Worm (Caenorhabditis elegans) whole organism, young adult: ENCODE results near the gene F12A10.8.
A peak's percentile ranks its signal among the peaks of the same experiment; 100 is the strongest.

Experiments used
- C17E4.6 ChIP-seq: fragments of 200-800 bp; sonication (Bioruptor generic); IDR thresholded peaks from 2 replicates; pipeline ENCODE4 v1.3.6; 2022; ENCODE audit warnings: missing genetic modification reagents, missing genetic modification characterization, missing compliant biosample characterization
- F10E7.11 ChIP-seq: sonication (generic microtip); optimal IDR thresholded peaks from 2 replicates; lab custom pipeline; 2017; ENCODE audit warnings: mild to moderate bottlenecking, missing genetic modification characterization, moderate library complexity, missing compliant biosample characterization
- F23B12.7 ChIP-seq: sonication (generic microtip); optimal IDR thresholded peaks from 2 replicates; lab custom pipeline; 2017; ENCODE audit warnings: missing genetic modification characterization, mild to moderate bottlenecking, missing compliant biosample characterization, antibody characterized with exemption, moderate library complexity; ENCODE audit not compliant: insufficient read depth
- F33H1.4 ChIP-seq: fragments of 200-800 bp; sonication (Bioruptor generic); IDR thresholded peaks from 2 replicates; pipeline ENCODE4 v1.3.6; 2022; ENCODE audit warnings: missing genetic modification reagents, missing genetic modification characterization, missing compliant biosample characterization
- F37B4.10 ChIP-seq: fragments of 200-800 bp; sonication (Bioruptor generic); IDR thresholded peaks from 2 replicates; pipeline ENCODE4 v1.3.6; 2022; ENCODE audit warnings: missing genetic modification characterization, missing compliant biosample characterization
- F52B5.7 ChIP-seq: sonication (generic microtip); optimal IDR thresholded peaks from 2 replicates; lab custom pipeline; 2016; ENCODE audit warnings: mild to moderate bottlenecking, missing genetic modification characterization, missing compliant biosample characterization
- Y79H2A.3 ChIP-seq: fragments of 200-800 bp; sonication (Bioruptor generic); conservative IDR thresholded peaks from 2 replicates; pipeline ENCODE4 v1.3.6; 2022; ENCODE audit warnings: missing genetic modification reagents, missing genetic modification characterization, missing compliant biosample characterization
- ZK185.1 ChIP-seq: sonication (generic microtip); optimal IDR thresholded peaks from 2 replicates; lab custom pipeline; 2016; ENCODE audit warnings: mild to moderate bottlenecking, missing genetic modification characterization, missing compliant biosample characterization; ENCODE audit not compliant: poor library complexity, severe bottlenecking
- akir-1 ChIP-seq: fragments of 200-800 bp; sonication (Bioruptor generic); optimal IDR thresholded peaks from 2 replicates; lab custom pipeline; 2018; ENCODE audit warnings: mild to moderate bottlenecking, missing genetic modification characterization, moderate library complexity, missing compliant biosample characterization
- ama-1 ChIP-seq, 3 experiments: fragments of 150-350 bp in 1 of 3; sonication (generic microtip) in 2 of 3; optimal IDR thresholded peaks; 2 replicates each; lab custom pipeline; 2014 to 2018; ENCODE audit warnings: missing biosample characterization in 2 of 3, missing genetic modification characterization in 2 of 3, missing genetic modification reagents in 2 of 3
- aptf-3 ChIP-seq: fragments of 200-800 bp; sonication (Bioruptor generic); IDR thresholded peaks from 2 replicates; pipeline ENCODE4 v1.3.6; 2022; ENCODE audit warnings: missing genetic modification characterization, missing compliant biosample characterization
- athp-1 ChIP-seq: sonication (generic microtip); optimal IDR thresholded peaks from 2 replicates; lab custom pipeline; 2017; ENCODE audit warnings: mild to moderate bottlenecking, missing genetic modification characterization, missing compliant biosample characterization
- bed-1 ChIP-seq: fragments of 200-800 bp; sonication (Bioruptor generic); IDR thresholded peaks from 2 replicates; pipeline ENCODE4 v1.3.6; 2022; ENCODE audit warnings: missing genetic modification reagents, missing genetic modification characterization, missing compliant biosample characterization
- ceh-91 ChIP-seq: fragments of 200-800 bp; sonication (Bioruptor generic); IDR thresholded peaks from 2 replicates; pipeline ENCODE4 v1.3.6; 2022; ENCODE audit warnings: missing genetic modification reagents, missing genetic modification characterization, missing compliant biosample characterization
- chd-7 ChIP-seq: sonication (generic microtip); optimal IDR thresholded peaks from 2 replicates; lab custom pipeline; 2016; ENCODE audit warnings: mild to moderate bottlenecking, missing genetic modification characterization, moderate library complexity, missing compliant biosample characterization
- dox-1 ChIP-seq: fragments of 200-800 bp; sonication (Bioruptor generic); IDR thresholded peaks from 2 replicates; pipeline ENCODE4 v1.3.6; 2022; ENCODE audit warnings: missing genetic modification reagents, missing genetic modification characterization, missing compliant biosample characterization
- dpff-1 ChIP-seq: sonication (generic microtip); optimal IDR thresholded peaks from 2 replicates; lab custom pipeline; 2017; ENCODE audit warnings: mild to moderate bottlenecking, missing genetic modification characterization, missing compliant biosample characterization
- dpl-1 ChIP-seq: fragments of 150-350 bp; optimal IDR thresholded peaks from 2 replicates; lab custom pipeline; 2014; ENCODE audit warnings: missing biosample characterization, missing genetic modification reagents, missing genetic modification characterization
- egl-18 ChIP-seq: fragments of 200-800 bp; sonication (Bioruptor generic); IDR thresholded peaks from 2 replicates; pipeline ENCODE4 v1.3.6; 2022; ENCODE audit warnings: missing genetic modification reagents, missing genetic modification characterization, missing compliant biosample characterization
- egl-44 ChIP-seq: fragments of 200-800 bp; sonication (Bioruptor generic); IDR thresholded peaks from 2 replicates; pipeline ENCODE4 v1.3.6; 2022; ENCODE audit warnings: missing genetic modification reagents, missing genetic modification characterization, missing compliant biosample characterization
- egrh-3 ChIP-seq: fragments of 200-800 bp; sonication (Bioruptor generic); IDR thresholded peaks from 2 replicates; pipeline ENCODE4 v1.3.6; 2022; ENCODE audit warnings: missing genetic modification reagents, missing genetic modification characterization, missing compliant biosample characterization
- him-1 ChIP-seq: sonication (generic microtip); optimal IDR thresholded peaks from 2 replicates; lab custom pipeline; 2016; ENCODE audit warnings: missing genotype, missing genetic modification reagents, missing genetic modification characterization, missing compliant biosample characterization
- hlh-26 ChIP-seq: fragments of 200-800 bp; sonication (Bioruptor generic); conservative IDR thresholded peaks from 2 replicates; pipeline ENCODE4 v1.3.6; 2022; ENCODE audit warnings: missing genetic modification reagents, missing genetic modification characterization, missing compliant biosample characterization
- hmg-1.2 ChIP-seq: fragments of 200-800 bp; sonication (Bioruptor generic); IDR thresholded peaks from 2 replicates; pipeline ENCODE4 v1.3.6; 2022; ENCODE audit warnings: missing genetic modification reagents, missing genetic modification characterization, missing compliant biosample characterization
- hrde-1 ChIP-seq: sonication (generic microtip); optimal IDR thresholded peaks from 2 replicates; lab custom pipeline; 2016; ENCODE audit warnings: missing genetic modification characterization, mild to moderate bottlenecking, missing compliant biosample characterization, moderate library complexity, missing genotype, missing genetic modification reagents, borderline replicate concordance
- let-607 ChIP-seq, 2 experiments: fragments of 200-800 bp in 1 of 2; sonication (Bioruptor generic) in 1 of 2; sonication (generic microtip) in 1 of 2; optimal IDR thresholded peaks; 2 replicates each; lab custom pipeline; 2016 to 2018; ENCODE audit warnings: mild to moderate bottlenecking in 2 of 2, missing compliant biosample characterization in 2 of 2, missing genetic modification characterization in 2 of 2, moderate library complexity in 2 of 2, missing genotype in 1 of 2
- lsl-1 ChIP-seq: fragments of 200-800 bp; sonication (Bioruptor generic); optimal IDR thresholded peaks from 2 replicates; lab custom pipeline; 2018; ENCODE audit warnings: mild to moderate bottlenecking, missing genetic modification characterization, moderate library complexity, missing compliant biosample characterization
- lsy-27 ChIP-seq: sonication (generic microtip); optimal IDR thresholded peaks from 2 replicates; lab custom pipeline; 2017; ENCODE audit warnings: missing genetic modification characterization, mild to moderate bottlenecking, missing compliant biosample characterization, antibody characterized with exemption, missing genotype, borderline replicate concordance; ENCODE audit not compliant: insufficient read depth
- madf-3 ChIP-seq: fragments of 200-800 bp; sonication (Bioruptor generic); IDR thresholded peaks from 2 replicates; pipeline ENCODE4 v1.3.6; 2022; ENCODE audit warnings: missing genetic modification reagents, missing genetic modification characterization, missing compliant biosample characterization
- madf-8 ChIP-seq: fragments of 200-800 bp; sonication (Bioruptor generic); conservative IDR thresholded peaks from 2 replicates; pipeline ENCODE4 v1.3.6; 2022; ENCODE audit warnings: missing genetic modification reagents, missing genetic modification characterization, missing compliant biosample characterization
- mxl-1 ChIP-seq: sonication (generic microtip); optimal IDR thresholded peaks from 2 replicates; lab custom pipeline; 2016; ENCODE audit warnings: missing genetic modification characterization, missing compliant biosample characterization
- nfya-2 ChIP-seq: fragments of 200-800 bp; sonication (Bioruptor generic); IDR thresholded peaks from 2 replicates; pipeline ENCODE4 v1.3.6; 2022; ENCODE audit warnings: missing genetic modification reagents, missing genetic modification characterization, missing compliant biosample characterization
- nfyb-1 ChIP-seq: fragments of 200-800 bp; sonication (Bioruptor generic); IDR thresholded peaks from 2 replicates; pipeline ENCODE4 v1.3.6; 2022; ENCODE audit warnings: missing genetic modification reagents, missing genetic modification characterization, missing compliant biosample characterization
- nhr-80 ChIP-seq: sonication (generic microtip); optimal IDR thresholded peaks from 2 replicates; lab custom pipeline; 2016; ENCODE audit warnings: missing genetic modification characterization, missing compliant biosample characterization
- pbrm-1 ChIP-seq: fragments of 200-800 bp; sonication (Bioruptor generic); IDR thresholded peaks from 2 replicates; pipeline ENCODE4 v1.3.6; 2022; ENCODE audit warnings: missing genetic modification reagents, missing genetic modification characterization, missing compliant biosample characterization
- pha-4 ChIP-seq: fragments of 150-350 bp; sonication (generic microtip); optimal IDR thresholded peaks from 2 replicates; lab custom pipeline; 2014; ENCODE audit warnings: missing biosample characterization, missing genetic modification reagents, missing genetic modification characterization
- repo-1 ChIP-seq: sonication (generic microtip); optimal IDR thresholded peaks from 2 replicates; lab custom pipeline; 2017; ENCODE audit warnings: mild to moderate bottlenecking, missing genetic modification characterization, missing compliant biosample characterization
- rpc-1 ChIP-seq, 2 experiments: fragments of 150-350 bp in 1 of 2; sonication (generic microtip) in 1 of 2; optimal IDR thresholded peaks; 2 replicates each; lab custom pipeline; 2014 to 2018; ENCODE audit warnings: missing biosample characterization in 1 of 2, missing genetic modification characterization in 1 of 2, missing genetic modification reagents in 1 of 2, missing genotype in 1 of 2
- snpc-1.3 ChIP-seq: sonication (generic microtip); optimal IDR thresholded peaks from 2 replicates; lab custom pipeline; 2017; ENCODE audit warnings: missing genetic modification characterization, mild to moderate bottlenecking, missing compliant biosample characterization, antibody characterized with exemption, moderate library complexity, missing genotype, missing genetic modification reagents; ENCODE audit not compliant: insufficient read depth
- snpc-4 ChIP-seq, 5 experiments: fragments of 150-350 bp in 1 of 5; sonication (generic microtip) in 4 of 5; optimal IDR thresholded peaks; 2 replicates each; lab custom pipeline; 2014 to 2018; ENCODE audit warnings: missing genetic modification characterization in 5 of 5, missing biosample characterization in 3 of 5, antibody characterized with exemption in 2 of 5, mild to moderate bottlenecking in 2 of 5, missing compliant biosample characterization in 2 of 5, missing genotype in 2 of 5, moderate library complexity in 2 of 5, missing genetic modification reagents in 1 of 5
- tbx-9 ChIP-seq: sonication (generic microtip); optimal IDR thresholded peaks from 2 replicates; lab custom pipeline; 2016; ENCODE audit warnings: borderline replicate concordance, missing genetic modification characterization, inconsistent platforms, missing compliant biosample characterization
- unc-130 ChIP-seq: sonication (generic microtip); optimal IDR thresholded peaks from 2 replicates; lab custom pipeline; 2016; ENCODE audit warnings: missing genetic modification reagents, missing genetic modification characterization, missing compliant biosample characterization
- xnd-1 ChIP-seq: sonication (generic microtip); optimal IDR thresholded peaks from 2 replicates; lab custom pipeline; 2016; ENCODE audit warnings: missing genotype, missing genetic modification reagents, missing genetic modification characterization, missing compliant biosample characterization
- zim-3 ChIP-seq: sonication (generic microtip); optimal IDR thresholded peaks from 2 replicates; lab custom pipeline; 2017; ENCODE audit warnings: mild to moderate bottlenecking, missing genetic modification characterization, moderate library complexity, missing compliant biosample characterization
- ztf-25 ChIP-seq: fragments of 200-800 bp; sonication (Bioruptor generic); IDR thresholded peaks from 2 replicates; pipeline ENCODE4 v1.3.6; 2022; ENCODE audit warnings: missing genetic modification reagents, missing genetic modification characterization, missing compliant biosample characterization
- ztf-26 ChIP-seq: sonication (generic microtip); optimal IDR thresholded peaks from 2 replicates; lab custom pipeline; 2017; ENCODE audit warnings: missing genetic modification characterization, missing compliant biosample characterization

The F12A10.8 gene

ce11 chrII:5473946-5474423 is 26.9 kb downstream of the F12A10.8 start, which contains the start of gene mrps-16 (continued):
- TF ChIP-seq egl-18 (no peak), ama-1 (optimal IDR thresholded peaks at IDR 0.05; lab: Kevin White, UChicago) (no peak), ama-1 (GFP tag; optimal IDR thresholded peaks at IDR 0.05; lab: Kevin White, UChicago) (no peak), lsl-1 (GFP tag; lab: Kevin White, UChicago) (peak; percentile 40), hrde-1 (tag; lab: Kevin White, UChicago) (no peak), hlh-26 (GFP tag; lab: Robert Waterston, UW) (no peak), lsy-27 (no peak), unc-130 (GFP tag; lab: Kevin White, UChicago) (no peak), akir-1 (GFP tag; lab: Kevin White, UChicago) (no peak), madf-3 (GFP tag; lab: Robert Waterston, UW) (0 out of 2 replicates have a peak, but pooled peaks have one; percentile 50), nhr-80 (tag; lab: Kevin White, UChicago) (no peak), dpff-1 (tag; lab: Kevin White, UChicago) (no peak), snpc-4 (GFP tag; optimal IDR thresholded peaks at IDR 0.05; lab: Kevin White, UChicago) (peak; percentile 17), snpc-4 (tag; optimal IDR thresholded peaks at IDR 0.05; lab: Kevin White, UChicago) (peak in 2 of 4 experiments; percentile 23 to 50), tbx-9 (no peak), nfyb-1 (GFP tag; lab: Robert Waterston, UW) (no peak), C17E4.6 (GFP tag; lab: Robert Waterston, UW) (no peak), pha-4 (no peak), egrh-3 (no peak), dpl-1 (GFP tag; lab: Kevin White, UChicago) (peak; percentile 71), ztf-26 (tag; lab: Kevin White, UChicago) (no peak), mxl-1 (tag; lab: Kevin White, UChicago) (no peak), chd-7 (tag; lab: Kevin White, UChicago) (no peak), repo-1 (tag; lab: Kevin White, UChicago) (no peak), bed-1 (GFP tag; lab: Robert Waterston, UW) (no peak), egl-44 (GFP tag; lab: Robert Waterston, UW) (no peak), dox-1 (GFP tag; lab: Robert Waterston, UW) (no peak), athp-1 (no peak), pbrm-1 (GFP tag; lab: Robert Waterston, UW) (0 out of 2 replicates have a peak, but pooled peaks have one; percentile 19), F23B12.7 (no peak), aptf-3 (GFP tag; lab: Robert Waterston, UW) (no peak), let-607 (tag; optimal IDR thresholded peaks at IDR 0.05; lab: Kevin White, UChicago) (no peak), rpc-1 (optimal IDR thresholded peaks at IDR 0.05; lab: Kevin White, UChicago) (no peak), rpc-1 (tag; optimal IDR thresholded peaks at IDR 0.05; lab: Kevin White, UChicago) (no peak), F10E7.11 (no peak), Y79H2A.3 (GFP tag; lab: Robert Waterston, UW) (no peak), nfya-2 (GFP tag; lab: Robert Waterston, UW) (no peak)
- TF ChIP-seq, all 124 proteins: peak for 22

- peak; percentile 89 for TF ChIP-seq F33H1.4 (GFP tag; lab: Robert Waterston, UW)
- peak; percentile 79 for TF ChIP-seq ceh-91 (GFP tag; lab: Robert Waterston, UW)
- TF ChIP-seq hmg-1.2 (GFP tag; lab: Robert Waterston, UW) = peak; percentile 49; the same call in 1 of the 2 replicates
- no peak for TF ChIP-seq ZK185.1 (tag; lab: Kevin White, UChicago)
- TF ChIP-seq lsl-1 (GFP tag; lab: Kevin White, UChicago) = peak; percentile 94
- TF ChIP-seq snpc-1.3 (tag; lab: Kevin White, UChicago) = peak; percentile 24
- no peak for TF ChIP-seq zim-3 (tag; lab: Kevin White, UChicago)
- TF ChIP-seq F37B4.10 (GFP tag; lab: Robert Waterston, UW) = no peak
- no peak for TF ChIP-seq ztf-25 (GFP tag; lab: Robert Waterston, UW)
- peak; percentile 89 for TF ChIP-seq xnd-1
- peak; percentile 92 for TF ChIP-seq madf-8
- no peak for TF ChIP-seq him-1
- no peak for TF ChIP-seq F52B5.7 (tag; lab: Kevin White, UChicago)
These were observed 35.0 kb downstream of the F12A10.8 start, which contains the start of gene clr-1 for ce11 chrII:5465729-5466408. clr-1 (plus strand) TSS chrII:5466358.
